Worm (Caenorhabditis elegans): ENCODE results near the gene unc-119.

The unc-119 gene

DNA sequence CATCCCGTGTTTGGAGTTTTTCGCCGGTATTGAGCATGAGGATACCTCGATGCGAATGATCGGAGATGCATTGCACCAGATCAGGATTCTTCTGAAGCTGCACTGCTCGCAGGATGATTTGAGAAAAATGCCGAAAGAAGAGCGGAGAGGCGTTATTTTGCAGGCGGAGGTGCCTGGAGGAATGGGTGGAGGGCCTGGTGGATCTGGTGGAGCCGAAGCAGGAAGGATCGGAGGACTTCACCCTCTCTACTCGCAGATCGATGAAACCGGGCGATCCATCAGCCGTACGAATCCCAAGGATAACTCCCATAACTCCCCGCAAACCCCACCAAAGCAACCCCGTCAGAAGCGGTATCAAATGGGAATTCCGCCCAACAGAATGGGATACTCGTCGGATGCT, 36.7 kb downstream of the unc-119 start:
- TF ChIP-seq unc-62 (GFP tag; optimal IDR thresholded peaks at IDR 0.05): no peak

DNA sequence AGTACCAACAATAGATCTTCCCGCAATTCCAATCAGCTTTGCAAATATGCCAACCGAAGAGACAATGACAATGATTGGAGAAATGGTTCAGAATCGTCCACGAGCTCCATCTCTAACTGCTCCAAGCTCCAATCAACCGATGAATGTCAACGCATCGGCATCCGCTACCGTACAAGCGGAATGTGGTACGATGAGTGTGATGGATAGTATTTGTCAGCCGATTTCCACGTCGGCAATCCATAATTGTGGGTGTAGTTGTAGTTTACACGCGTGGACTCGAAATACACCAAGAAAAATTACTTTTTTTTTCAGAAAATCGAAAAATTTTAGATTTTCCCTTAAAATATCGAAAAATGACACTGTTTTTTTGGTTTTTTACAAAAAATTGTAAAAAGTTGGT, 40.5 kb downstream of the unc-119 start:
- TF ChIP-seq unc-62 (GFP tag; optimal IDR thresholded peaks at IDR 0.05): no peak

- no peak for TF ChIP-seq unc-62 (GFP tag; optimal IDR thresholded peaks at IDR 0.05)
Observed at ce11 chrIII:10945537-10945936, 43.1 kb downstream of the unc-119 start.

- TF ChIP-seq unc-62 (GFP tag; optimal IDR thresholded peaks at IDR 0.05): no peak
Observed at ce11 chrIII:10947155-10947554, 44.7 kb downstream of the unc-119 start, which contains the start of gene strd-1. TSS of gene strd-1 (plus strand) at chrIII:10947455.

DNA sequence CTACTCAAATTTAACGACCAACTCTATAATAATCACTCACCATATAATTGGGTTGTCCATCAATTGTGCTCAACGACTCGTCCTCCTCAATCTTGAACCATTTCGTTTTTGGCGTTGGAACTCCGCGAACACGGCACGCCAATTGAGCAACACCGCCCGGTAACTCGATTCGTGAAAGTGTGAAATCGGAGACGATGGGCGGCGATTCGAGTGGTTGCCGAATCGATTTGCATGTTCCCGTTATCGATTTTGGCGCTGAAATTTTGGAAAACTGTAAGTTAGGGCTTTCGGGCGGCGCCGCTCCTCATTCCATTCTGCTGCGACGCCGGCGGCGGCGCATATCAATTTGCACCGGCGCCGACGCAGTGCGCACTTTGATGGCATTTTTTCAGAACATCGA, 49.3 kb downstream of the unc-119 start:
- no peak for TF ChIP-seq unc-62 (GFP tag; optimal IDR thresholded peaks at IDR 0.05)

DNA sequence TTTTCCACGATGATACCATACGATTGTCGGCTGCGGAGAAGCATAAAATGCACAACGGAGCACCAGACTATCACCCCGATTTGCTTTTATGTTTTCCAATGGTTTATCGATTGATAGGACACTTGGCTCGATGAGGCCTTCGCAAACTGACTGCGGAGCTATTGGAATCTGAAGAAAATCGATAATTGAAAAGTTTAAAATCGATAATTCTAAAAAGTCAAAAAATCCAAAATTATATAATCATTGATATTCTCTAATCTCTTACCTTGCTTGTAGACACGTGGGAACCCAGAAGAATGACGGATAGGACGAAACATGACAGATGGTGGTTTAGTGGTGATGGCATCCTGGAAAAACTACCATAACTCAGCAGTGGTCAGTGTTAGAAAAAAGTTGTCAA, 50.7 kb downstream of the unc-119 start, which contains the start of gene zig-5:
Gene zig-5 (minus strand): TSS at position 349 of the 400 bp plus-strand sequence.
- no peak for TF ChIP-seq unc-62 (GFP tag; optimal IDR thresholded peaks at IDR 0.05)

DNA sequence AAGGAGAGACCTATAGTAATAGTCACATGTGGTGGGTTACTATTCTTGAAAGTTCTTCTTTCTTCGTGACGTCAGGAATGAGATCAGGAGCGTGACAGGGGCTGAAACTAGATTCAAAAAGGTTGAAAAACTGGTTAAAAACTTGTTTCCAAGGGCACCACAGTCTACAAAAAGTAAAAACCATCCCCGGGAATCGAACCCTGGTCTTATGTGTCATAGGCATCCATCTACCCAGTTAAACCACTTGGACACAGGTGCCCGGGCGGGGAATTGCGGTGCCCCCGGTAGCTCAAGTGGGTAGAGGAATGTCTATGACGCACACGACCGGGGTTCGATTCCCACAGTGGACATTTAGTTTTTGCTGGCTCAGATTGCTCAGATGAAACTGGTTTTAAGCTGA, 54.8 kb downstream of the unc-119 start:
- no peak for TF ChIP-seq unc-62 (GFP tag; optimal IDR thresholded peaks at IDR 0.05)

ce11 chrIII:10957710-10958109, 55.3 kb downstream of the unc-119 start:
- TF ChIP-seq unc-62 (GFP tag; optimal IDR thresholded peaks at IDR 0.05): no peak

Measured in whole organism, dauer.